Worm (Caenorhabditis elegans): Measurements from ENCODE around the gene M02D8.5.

The M02D8.5 gene

ce11 chrX:8789014-8789506 is 27.7 kb upstream of the M02D8.5 start, which contains the start of gene unc-27:
TSS of gene unc-27 (plus strand) at chrX:8789456.
- TF ChIP-seq hmg-11 (tag; optimal IDR thresholded peaks at IDR 0.05) (no peak), egl-5 (tag; optimal IDR thresholded peaks at IDR 0.05) (peak; percentile 16), nhr-25 (tag; optimal IDR thresholded peaks at IDR 0.05) (no peak), nfya-1 (tag; optimal IDR thresholded peaks at IDR 0.05; ENCODE audit: insufficient read depth) (peak; percentile 35), lsy-12 (tag; optimal IDR thresholded peaks at IDR 0.05) (no peak)

ce11 chrX:8787689-8788222 is 26.4 kb upstream of the M02D8.5 start:
- TF ChIP-seq nhr-67 (tag; optimal IDR thresholded peaks at IDR 0.05) (no peak), nhr-25 (tag; optimal IDR thresholded peaks at IDR 0.05) (no peak), tbx-2 (tag; optimal IDR thresholded peaks at IDR 0.05) (no peak), ceh-9 (tag; optimal IDR thresholded peaks at IDR 0.05) (no peak), fkh-2 (tag; optimal IDR thresholded peaks at IDR 0.05) (no peak), ztf-11 (tag; optimal IDR thresholded peaks at IDR 0.05) (no peak), hmg-11 (tag; optimal IDR thresholded peaks at IDR 0.05) (no peak), nhr-11 (tag; optimal IDR thresholded peaks at IDR 0.05) (no peak), nhr-12 (tag; optimal IDR thresholded peaks at IDR 0.05) (no peak), ZK546.5 (tag; optimal IDR thresholded peaks at IDR 0.05) (no peak), ceh-82 (tag; optimal IDR thresholded peaks at IDR 0.05) (no peak), elt-2 (tag; optimal IDR thresholded peaks at IDR 0.05) (peak; percentile 14), nhr-23 (tag; optimal IDR thresholded peaks at IDR 0.05) (no peak), unc-39 (tag; optimal IDR thresholded peaks at IDR 0.05) (no peak), nfya-1 (tag; optimal IDR thresholded peaks at IDR 0.05; ENCODE audit: insufficient read depth) (peak; percentile 22), lin-15B (tag; optimal IDR thresholded peaks at IDR 0.05) (no peak)

ce11 chrX:8786687-8787086 is 25.3 kb upstream of the M02D8.5 start:
- TF ChIP-seq fos-1 (tag; optimal IDR thresholded peaks at IDR 0.05) = no peak
- TF ChIP-seq egl-5 (tag; optimal IDR thresholded peaks at IDR 0.05) = peak; percentile 13
- TF ChIP-seq lin-39 (tag; optimal IDR thresholded peaks at IDR 0.05) = no peak
- TF ChIP-seq nfya-1 (tag; optimal IDR thresholded peaks at IDR 0.05; ENCODE audit: insufficient read depth) = peak; percentile 3

ce11 chrX:8784234-8784633 is 22.8 kb upstream of the M02D8.5 start, which contains the start of gene ZK721.3:
TSS of gene ZK721.3 (plus strand) at chrX:8784534.
- TF ChIP-seq nfya-1 (tag; optimal IDR thresholded peaks at IDR 0.05; ENCODE audit: insufficient read depth) (no peak), ama-1 (optimal IDR thresholded peaks at IDR 0.05) (no peak), hmg-11 (tag; optimal IDR thresholded peaks at IDR 0.05) (no peak), nhr-43 (tag; optimal IDR thresholded peaks at IDR 0.05; ENCODE audit: poor library complexity, severe bottlenecking) (no peak), elt-1 (tag; optimal IDR thresholded peaks at IDR 0.05) (no peak), fkh-10 (GFP tag; optimal IDR thresholded peaks at IDR 0.05) (no peak), unc-62 (GFP tag; optimal IDR thresholded peaks at IDR 0.05) (no peak), ceh-9 (tag; optimal IDR thresholded peaks at IDR 0.05) (no peak), egl-27 (tag; optimal IDR thresholded peaks at IDR 0.05) (no peak), nhr-25 (tag; optimal IDR thresholded peaks at IDR 0.05) (no peak), eor-1 (tag; optimal IDR thresholded peaks at IDR 0.05) (no peak), lin-15B (tag; optimal IDR thresholded peaks at IDR 0.05) (no peak), ztf-11 (tag; optimal IDR thresholded peaks at IDR 0.05) (no peak), aly-2 (tag; optimal IDR thresholded peaks at IDR 0.05) (no peak), jun-1 (tag; optimal IDR thresholded peaks at IDR 0.05) (no peak), ztf-4 (tag; optimal IDR thresholded peaks at IDR 0.05) (no peak), ceh-28 (tag; optimal IDR thresholded peaks at IDR 0.05) (no peak), lsy-12 (tag; optimal IDR thresholded peaks at IDR 0.05) (no peak), pha-4 (tag; optimal IDR thresholded peaks at IDR 0.05) (no peak)

- TF ChIP-seq lin-39 (tag; optimal IDR thresholded peaks at IDR 0.05) = no peak
- no peak for TF ChIP-seq nhr-77 (tag; optimal IDR thresholded peaks at IDR 0.05)
- no peak for TF ChIP-seq ceh-82 (tag; optimal IDR thresholded peaks at IDR 0.05)
- TF ChIP-seq ceh-16 (tag; optimal IDR thresholded peaks at IDR 0.05) = no peak
- no peak for TF ChIP-seq pha-4 (tag; optimal IDR thresholded peaks at IDR 0.05)
- TF ChIP-seq mml-1 (tag; optimal IDR thresholded peaks at IDR 0.05) = no peak
- no peak for TF ChIP-seq lsy-12 (tag; optimal IDR thresholded peaks at IDR 0.05)
- no peak for TF ChIP-seq unc-39 (tag; optimal IDR thresholded peaks at IDR 0.05)
- TF ChIP-seq elt-1 (tag; optimal IDR thresholded peaks at IDR 0.05) = no peak
- no peak for TF ChIP-seq ztf-11 (tag; optimal IDR thresholded peaks at IDR 0.05)
- TF ChIP-seq nhr-11 (tag; optimal IDR thresholded peaks at IDR 0.05) = no peak
- TF ChIP-seq elt-2 (tag; optimal IDR thresholded peaks at IDR 0.05) = no peak
- no peak for TF ChIP-seq lin-15B (tag; optimal IDR thresholded peaks at IDR 0.05)
Observed at ce11 chrX:8778558-8778957, 17.2 kb upstream of the M02D8.5 start, which contains the start of gene ZK721.4. TSS of gene ZK721.4 (plus strand) at chrX:8778858.

Measured in whole organism, L3 larva.